Worm (Caenorhabditis elegans) whole organism, L2 larva: ENCODE data around the gene sprp-4.

Experiments
- C34F6.9 ChIP-seq: fragments of 150-350 bp; optimal IDR thresholded peaks from 2 replicates; lab custom pipeline; 2014; ENCODE audit warnings: missing biosample characterization, missing genetic modification characterization
- F13H6.1 ChIP-seq: sonication (generic microtip); optimal IDR thresholded peaks from 2 replicates; lab custom pipeline; 2016; ENCODE audit warnings: missing genetic modification characterization, missing compliant biosample characterization
- R02D3.7 ChIP-seq: fragments of 150-350 bp; optimal IDR thresholded peaks from 2 replicates; lab custom pipeline; 2014; ENCODE audit warnings: missing biosample characterization, missing genetic modification characterization
- Y55F3AM.14 ChIP-seq: fragments of 200-800 bp; sonication (Bioruptor generic); optimal IDR thresholded peaks from 2 replicates; lab custom pipeline; 2018; ENCODE audit warnings: mild to moderate bottlenecking, missing genetic modification characterization, missing compliant biosample characterization
- ZK546.5 ChIP-seq: sonication (generic microtip); optimal IDR thresholded peaks from 2 replicates; lab custom pipeline; 2017; ENCODE audit warnings: missing biosample characterization, missing genetic modification characterization
- alr-1 ChIP-seq: fragments of 150-350 bp; optimal IDR thresholded peaks from 2 replicates; lab custom pipeline; 2014; ENCODE audit warnings: missing biosample characterization, missing genetic modification characterization
- aly-2 ChIP-seq: fragments of 150-350 bp; optimal IDR thresholded peaks from 2 replicates; lab custom pipeline; 2014; ENCODE audit warnings: missing biosample characterization, missing genetic modification characterization
- ama-1 ChIP-seq: fragments of 150-350 bp; optimal IDR thresholded peaks from 2 replicates; lab custom pipeline; 2018; ENCODE audit warnings: inconsistent platforms
- blmp-1 ChIP-seq: sonication (generic microtip); optimal IDR thresholded peaks from 2 replicates; lab custom pipeline; 2017; ENCODE audit warnings: missing genetic modification characterization, mild to moderate bottlenecking, missing compliant biosample characterization, antibody characterized with exemption, moderate library complexity; ENCODE audit not compliant: insufficient read depth
- ceh-16 ChIP-seq: fragments of 150-350 bp; optimal IDR thresholded peaks from 2 replicates; lab custom pipeline; 2014; ENCODE audit warnings: missing biosample characterization, missing genetic modification characterization
- ceh-82 ChIP-seq: fragments of 150-350 bp; optimal IDR thresholded peaks from 2 replicates; lab custom pipeline; 2014; ENCODE audit warnings: missing biosample characterization, missing genetic modification characterization
- crh-2 ChIP-seq: sonication (generic microtip); optimal IDR thresholded peaks from 2 replicates; lab custom pipeline; 2017; ENCODE audit warnings: missing biosample characterization, missing genetic modification characterization
- dmd-4 ChIP-seq: sonication (generic microtip); optimal IDR thresholded peaks from 2 replicates; lab custom pipeline; 2017; ENCODE audit warnings: missing biosample characterization, missing genetic modification characterization
- egl-27 ChIP-seq: sonication (generic microtip); optimal IDR thresholded peaks from 3 replicates; lab custom pipeline; 2017; ENCODE audit warnings: missing biosample characterization, missing genetic modification reagents, missing genetic modification characterization
- elt-1 ChIP-seq: fragments of 150-350 bp; optimal IDR thresholded peaks from 2 replicates; lab custom pipeline; 2014; ENCODE audit warnings: missing biosample characterization, missing genetic modification characterization
- fos-1 ChIP-seq: fragments of 150-350 bp; optimal IDR thresholded peaks from 2 replicates; lab custom pipeline; 2014; ENCODE audit warnings: missing biosample characterization, missing genetic modification characterization
- gmeb-1 ChIP-seq: fragments of 150-350 bp; optimal IDR thresholded peaks from 2 replicates; lab custom pipeline; 2014; ENCODE audit warnings: missing biosample characterization, missing genetic modification characterization
- lin-11 ChIP-seq: fragments of 150-350 bp; sonication (generic microtip); optimal IDR thresholded peaks from 2 replicates; lab custom pipeline; 2014; ENCODE audit warnings: missing biosample characterization, missing genetic modification characterization, inconsistent platforms, mixed read lengths
- lin-13 ChIP-seq: fragments of 150-350 bp; optimal IDR thresholded peaks from 2 replicates; lab custom pipeline; 2014; ENCODE audit warnings: missing biosample characterization, missing genetic modification reagents, missing genetic modification characterization
- lin-39 ChIP-seq: fragments of 150-350 bp; optimal IDR thresholded peaks from 2 replicates; lab custom pipeline; 2014; ENCODE audit warnings: missing biosample characterization, missing genetic modification reagents, missing genetic modification characterization
- lsy-2 ChIP-seq, 2 experiments: fragments of 150-350 bp in 1 of 2; sonication (generic microtip) in 1 of 2; optimal IDR thresholded peaks; 2 replicates each; lab custom pipeline; 2014 to 2017; ENCODE audit warnings: missing biosample characterization in 2 of 2, missing genetic modification characterization in 2 of 2
- mab-5 ChIP-seq: fragments of 150-350 bp; optimal IDR thresholded peaks from 2 replicates; lab custom pipeline; 2014; ENCODE audit warnings: missing biosample characterization, missing genetic modification characterization
- mbf-1 ChIP-seq: sonication (generic microtip); optimal IDR thresholded peaks from 2 replicates; lab custom pipeline; 2017; ENCODE audit warnings: missing biosample characterization, missing genetic modification characterization
- mdl-1 ChIP-seq, 2 experiments: fragments of 150-350 bp in 1 of 2; sonication (generic microtip) in 1 of 2; optimal IDR thresholded peaks; 2 replicates each; lab custom pipeline; 2017; ENCODE audit warnings: missing biosample characterization in 2 of 2, missing genetic modification characterization in 2 of 2
- nhr-11 ChIP-seq: fragments of 150-350 bp; optimal IDR thresholded peaks from 2 replicates; lab custom pipeline; 2014; ENCODE audit warnings: missing biosample characterization, missing genetic modification characterization
- nhr-12 ChIP-seq: fragments of 150-350 bp; optimal IDR thresholded peaks from 2 replicates; lab custom pipeline; 2014; ENCODE audit warnings: missing biosample characterization, missing genetic modification characterization
- nhr-129 ChIP-seq: fragments of 150-350 bp; optimal IDR thresholded peaks from 2 replicates; lab custom pipeline; 2014; ENCODE audit warnings: missing biosample characterization, missing genetic modification characterization
- nhr-21 ChIP-seq: fragments of 150-350 bp; optimal IDR thresholded peaks from 2 replicates; lab custom pipeline; 2014; ENCODE audit warnings: missing biosample characterization, missing genetic modification characterization
- nhr-23 ChIP-seq: fragments of 150-350 bp; optimal IDR thresholded peaks from 2 replicates; lab custom pipeline; 2014; ENCODE audit warnings: missing biosample characterization, missing genetic modification reagents, missing genetic modification characterization
- nhr-77 ChIP-seq: fragments of 150-350 bp; optimal IDR thresholded peaks from 2 replicates; lab custom pipeline; 2014; ENCODE audit warnings: missing biosample characterization, missing genetic modification characterization
- peb-1 ChIP-seq: fragments of 150-350 bp; optimal IDR thresholded peaks from 2 replicates; lab custom pipeline; 2014; ENCODE audit warnings: missing biosample characterization, missing genetic modification characterization
- sem-4 ChIP-seq: fragments of 150-350 bp; optimal IDR thresholded peaks from 2 replicates; lab custom pipeline; 2014; ENCODE audit warnings: missing biosample characterization, missing genetic modification reagents, missing genetic modification characterization
- skn-1 ChIP-seq: sonication (generic microtip); optimal IDR thresholded peaks from 2 replicates; lab custom pipeline; 2017; ENCODE audit warnings: missing biosample characterization, missing genetic modification characterization
- sma-3 ChIP-seq: sonication (generic microtip); optimal IDR thresholded peaks from 2 replicates; lab custom pipeline; 2016; ENCODE audit warnings: missing genetic modification reagents, missing genetic modification characterization, missing compliant biosample characterization
- sma-9 ChIP-seq, 2 experiments: fragments of 150-350 bp in 1 of 2; sonication (generic microtip) in 1 of 2; optimal IDR thresholded peaks; 2 replicates each; lab custom pipeline; 2014 to 2016; ENCODE audit warnings: missing genetic modification characterization in 2 of 2, mild to moderate bottlenecking in 1 of 2, missing biosample characterization in 1 of 2, missing compliant biosample characterization in 1 of 2, missing genetic modification reagents in 1 of 2, moderate library complexity in 1 of 2
- snpc-4 ChIP-seq: fragments of 150-350 bp; optimal IDR thresholded peaks from 2 replicates; lab custom pipeline; 2014; ENCODE audit warnings: missing biosample characterization, missing genetic modification characterization
- unc-39 ChIP-seq: fragments of 150-350 bp; optimal IDR thresholded peaks from 2 replicates; lab custom pipeline; 2014; ENCODE audit warnings: missing biosample characterization, missing genetic modification characterization
- unc-55 ChIP-seq: fragments of 150-350 bp; sonication (generic microtip); optimal IDR thresholded peaks from 3 replicates; lab custom pipeline; 2014; ENCODE audit warnings: missing biosample characterization, missing genetic modification reagents, missing genetic modification characterization
- unc-62 ChIP-seq: fragments of 150-350 bp; optimal IDR thresholded peaks from 2 replicates; lab custom pipeline; 2014; ENCODE audit warnings: missing biosample characterization, missing genetic modification reagents, missing genetic modification characterization
- zag-1 ChIP-seq: fragments of 150-350 bp; optimal IDR thresholded peaks from 2 replicates; lab custom pipeline; 2014; ENCODE audit warnings: missing biosample characterization, missing genetic modification characterization
- ztf-1 ChIP-seq: fragments of 200-800 bp; sonication (Bioruptor generic); conservative IDR thresholded peaks from 2 replicates; pipeline ENCODE4 v1.3.6; 2022; ENCODE audit warnings: missing genetic modification characterization, missing compliant biosample characterization
- ztf-4 ChIP-seq: fragments of 150-350 bp; optimal IDR thresholded peaks from 2 replicates; lab custom pipeline; 2014; ENCODE audit warnings: missing biosample characterization, missing genetic modification characterization

sprp-4 gene

DNA sequence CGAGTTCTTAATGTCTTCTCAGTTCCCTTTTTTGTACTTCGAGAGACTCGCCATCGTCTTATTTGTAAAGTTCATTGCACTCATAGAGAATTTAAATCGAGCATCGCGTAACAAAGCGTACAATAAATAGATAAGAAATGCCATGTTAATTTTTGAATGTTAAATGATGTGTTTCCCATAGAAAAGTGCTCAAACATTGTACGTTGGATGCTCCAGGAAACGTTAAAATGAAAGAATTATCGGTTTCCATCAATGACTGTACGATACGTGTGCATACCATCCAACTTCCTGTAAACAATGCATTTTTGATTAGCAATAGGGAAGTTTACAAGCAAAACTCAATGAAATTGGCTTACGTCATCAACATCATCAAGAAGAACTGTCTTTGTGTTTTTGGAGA is 32.8 kb downstream of the sprp-4 start:
- no peak for TF ChIP-seq skn-1 (tag; lab: Kevin White, UChicago)
- no peak for TF ChIP-seq egl-27 (tag; lab: Kevin White, UChicago)
- no peak for TF ChIP-seq mab-5 (tag; lab: Kevin White, UChicago)
- TF ChIP-seq Y55F3AM.14 (GFP tag; lab: Kevin White, UChicago) = no peak
- no peak for TF ChIP-seq blmp-1
- TF ChIP-seq alr-1 = no peak
- TF ChIP-seq nhr-129 (tag; lab: Kevin White, UChicago) = no peak
- no peak for TF ChIP-seq dmd-4 (tag; lab: Kevin White, UChicago)
- TF ChIP-seq ama-1 = no peak
- no peak for TF ChIP-seq mbf-1 (tag; lab: Kevin White, UChicago)
- no peak for TF ChIP-seq nhr-11
- TF ChIP-seq gmeb-1 = peak; percentile 3
- TF ChIP-seq fos-1 = peak; percentile 92
- TF ChIP-seq lin-13 = no peak
- TF ChIP-seq sma-9 (GFP tag; optimal IDR thresholded peaks at IDR 0.05; lab: Kevin White, UChicago) = peak; percentile 23
- TF ChIP-seq sma-9 (tag; optimal IDR thresholded peaks at IDR 0.05; lab: Kevin White, UChicago) = no peak
- peak; percentile 68 for TF ChIP-seq crh-2 (tag; lab: Kevin White, UChicago)
- TF ChIP-seq peb-1 (tag; lab: Kevin White, UChicago) = no peak
- TF ChIP-seq, all 48 proteins: peak for 4

DNA sequence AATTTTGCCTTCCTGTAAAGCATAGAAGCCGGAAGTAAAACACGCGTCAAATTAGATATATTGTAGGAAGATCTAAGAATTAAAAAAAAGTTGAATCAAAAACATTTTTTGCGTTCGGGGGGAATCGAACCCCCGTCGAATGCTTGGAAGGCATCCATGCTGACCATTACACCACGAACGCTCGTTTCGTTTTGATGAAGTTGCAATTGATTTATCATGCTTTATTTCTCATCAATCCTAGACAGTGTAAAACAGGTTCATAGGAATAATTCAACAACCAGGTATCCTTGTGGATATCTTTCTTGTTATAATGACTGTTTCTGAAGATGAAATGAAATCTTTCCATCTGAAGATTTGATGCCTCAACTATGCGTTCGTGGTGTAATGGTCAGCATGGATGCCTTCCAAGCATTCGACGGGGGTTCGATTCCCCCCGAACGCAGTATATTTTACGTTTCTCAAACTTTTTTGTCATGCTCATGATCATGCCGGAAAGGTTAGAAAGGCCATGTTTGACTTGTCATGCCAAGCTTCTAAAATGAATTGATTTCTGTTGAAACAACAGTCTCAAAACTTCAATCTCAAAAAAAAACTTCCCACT is 33.5 kb downstream of the sprp-4 start:
- TF ChIP-seq mbf-1 (tag; lab: Kevin White, UChicago) (no peak), nhr-21 (tag; lab: Kevin White, UChicago) (peak; percentile 62), nhr-12 (tag; lab: Kevin White, UChicago) (no peak), sma-3 (GFP tag; lab: Kevin White, UChicago) (peak; percentile 14)
- TF ChIP-seq, all 48 proteins: peak for 2

DNA sequence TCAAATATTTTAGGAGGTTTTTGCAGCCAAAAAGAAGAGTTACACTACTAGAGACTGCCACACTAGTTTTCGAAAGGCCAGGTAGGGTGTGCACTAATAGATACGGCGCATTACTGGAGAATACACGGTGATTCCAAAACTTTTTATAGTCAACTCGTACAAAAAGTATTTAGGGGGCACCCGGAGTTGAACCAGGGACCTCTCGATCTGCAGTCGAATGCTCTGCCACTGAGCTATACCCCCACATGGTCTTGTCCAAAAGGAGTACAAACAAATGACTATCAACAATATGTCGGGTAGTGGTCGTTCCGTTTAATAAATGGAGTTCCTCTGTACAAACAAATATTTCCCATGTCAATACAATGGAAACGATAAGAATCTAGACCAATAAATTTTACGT is 35.5 kb downstream of the sprp-4 start:
- TF ChIP-seq blmp-1 (no peak), fos-1 (peak; percentile 30), elt-1 (no peak), ZK546.5 (tag; lab: Kevin White, UChicago) (no peak)

DNA sequence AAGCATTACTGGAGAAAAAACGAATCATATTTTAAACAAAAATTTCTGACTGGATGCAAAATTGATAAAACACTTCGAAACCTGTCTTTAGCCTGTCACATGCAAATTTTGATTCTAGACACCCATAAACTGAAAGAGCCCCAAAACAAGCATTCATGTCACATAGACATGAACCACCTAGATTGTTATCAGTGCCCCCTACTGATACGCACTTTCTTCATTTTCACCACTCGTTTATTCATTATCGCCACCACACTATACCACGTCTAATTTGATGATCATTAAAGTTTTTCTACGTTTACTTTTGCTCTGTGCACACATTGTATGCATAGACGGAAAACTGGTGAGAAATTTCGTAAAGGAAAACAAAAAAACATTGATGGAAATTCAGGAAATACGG is 41.5 kb downstream of the sprp-4 start, which contains the start of gene cnnm-2:
Gene cnnm-2, plus strand, starts transcription at position 190 of the 400 bp plus-strand sequence.
- no peak for TF ChIP-seq F13H6.1 (tag; lab: Kevin White, UChicago)
- no peak for TF ChIP-seq ztf-4 (tag; lab: Kevin White, UChicago)
- no peak for TF ChIP-seq ceh-16 (tag; lab: Kevin White, UChicago)
- no peak for TF ChIP-seq unc-55 (GFP tag; lab: Kevin White, UChicago)
- peak; percentile 82 for TF ChIP-seq fos-1
- TF ChIP-seq crh-2 (tag; lab: Kevin White, UChicago) = peak; percentile 53

DNA sequence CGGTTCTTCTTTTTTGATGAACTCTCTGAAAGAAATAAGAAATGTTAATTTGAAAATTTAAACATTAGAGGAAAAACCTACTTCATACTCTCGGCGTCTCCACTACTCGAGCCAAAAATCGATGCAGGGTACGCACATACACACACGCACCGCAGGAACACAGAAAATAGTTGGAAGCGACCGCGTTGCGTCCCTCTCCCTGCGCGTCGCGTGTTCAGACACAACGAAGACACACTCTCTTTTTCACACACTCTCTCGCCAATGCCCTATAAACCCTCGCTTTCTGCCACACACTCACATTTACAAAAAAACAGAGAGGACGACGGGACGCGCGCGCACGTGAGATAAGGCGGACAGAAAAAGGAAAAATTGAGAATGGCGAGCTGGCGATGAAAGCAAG is 42.5 kb downstream of the sprp-4 start, which contains the start of gene R04E5.9:
Gene R04E5.9, minus strand, starts transcription at position 235 of the 400 bp plus-strand sequence.
- TF ChIP-seq blmp-1 (peak; percentile 49), skn-1 (tag; lab: Kevin White, UChicago) (no peak), alr-1 (no peak), nhr-77 (peak; percentile 9), mdl-1 (tag; optimal IDR thresholded peaks at IDR 0.05; lab: Kevin White, UChicago) (peak; percentile 84 to 95), sma-9 (GFP tag; optimal IDR thresholded peaks at IDR 0.05; lab: Kevin White, UChicago) (peak; percentile 90), sma-9 (tag; optimal IDR thresholded peaks at IDR 0.05; lab: Kevin White, UChicago) (no peak), ZK546.5 (tag; lab: Kevin White, UChicago) (no peak), sem-4 (tag; lab: Kevin White, UChicago) (peak; percentile 81), mbf-1 (tag; lab: Kevin White, UChicago) (no peak), zag-1 (tag; lab: Kevin White, UChicago) (peak; percentile 77), unc-62 (GFP tag; lab: Kevin White, UChicago) (no peak), ceh-82 (peak; percentile 33), lin-39 (no peak), fos-1 (peak; percentile 92), gmeb-1 (peak; percentile 48), lsy-2 (tag; optimal IDR thresholded peaks at IDR 0.05; lab: Kevin White, UChicago) (peak; percentile 53 to 84), lin-11 (peak; percentile 96), ztf-1 (no peak), crh-2 (tag; lab: Kevin White, UChicago) (peak; percentile 94), aly-2 (tag; lab: Kevin White, UChicago) (no peak), R02D3.7 (tag; lab: Kevin White, UChicago) (no peak), elt-1 (no peak), Y55F3AM.14 (GFP tag; lab: Kevin White, UChicago) (peak; percentile 80), unc-39 (tag; lab: Kevin White, UChicago) (no peak), snpc-4 (peak; percentile 26), C34F6.9 (tag; lab: Kevin White, UChicago) (peak; percentile 94), nhr-11 (no peak), nhr-12 (tag; lab: Kevin White, UChicago) (no peak), nhr-21 (tag; lab: Kevin White, UChicago) (peak; percentile 70), ceh-16 (tag; lab: Kevin White, UChicago) (no peak), nhr-23 (no peak), unc-55 (GFP tag; lab: Kevin White, UChicago) (peak; percentile 96), mab-5 (tag; lab: Kevin White, UChicago) (peak; percentile 48), ztf-4 (tag; lab: Kevin White, UChicago) (peak; percentile 41)
